Worm (Caenorhabditis elegans): ENCODE data around the gene nhx-4.
A peak's percentile ranks its signal among the peaks of the same experiment; 100 is the strongest.

The nhx-4 gene

DNA sequence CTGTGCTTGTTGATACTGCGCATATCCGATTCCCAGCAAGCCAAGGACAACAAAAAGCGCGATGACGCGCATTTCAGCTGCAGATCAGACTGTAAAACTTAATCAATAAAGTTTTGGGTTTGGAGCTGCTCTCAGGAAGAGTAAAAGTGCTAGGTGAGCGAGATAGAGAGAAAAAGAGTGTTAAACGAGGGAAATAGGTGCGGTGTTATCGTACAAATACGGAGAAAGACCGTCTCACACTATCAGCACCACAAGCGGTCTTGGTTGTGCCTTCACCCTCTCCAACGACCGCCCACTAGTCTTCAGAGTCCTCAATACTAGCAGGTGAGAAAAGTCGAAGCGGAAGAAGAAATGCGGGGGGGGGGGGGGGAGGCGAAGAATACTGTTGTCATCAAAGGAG, 14.5 kb downstream of the nhx-4 start, which contains the start of gene F14B8.5:
Gene F14B8.5, minus strand, starts transcription at position 127 of the 400 bp plus-strand sequence.
- TF ChIP-seq tbx-2 (tag; optimal IDR thresholded peaks at IDR 0.05) (no peak), elt-2 (tag; optimal IDR thresholded peaks at IDR 0.05) (peak; percentile 48), nhr-85 (tag) (peak; percentile 33)

DNA sequence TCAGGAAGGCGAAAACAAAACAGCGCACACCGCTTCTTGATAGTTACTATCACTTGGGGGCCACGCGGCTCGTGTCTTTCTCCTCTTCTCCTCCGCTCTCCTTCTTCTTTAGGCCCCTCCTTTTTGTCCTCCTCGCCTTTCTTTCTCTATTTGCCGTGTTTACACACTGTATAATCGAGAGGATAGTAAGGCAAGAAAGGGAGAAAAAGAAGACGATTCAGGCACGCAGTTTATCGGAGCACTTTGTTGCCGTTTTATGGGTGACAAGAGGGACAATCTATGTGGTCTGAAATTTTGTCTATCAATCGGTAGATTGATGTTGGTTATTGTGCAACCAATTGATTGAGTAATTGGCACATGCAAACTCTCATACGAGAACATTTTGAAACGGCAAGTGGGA, 18.0 kb downstream of the nhx-4 start, which contains the start of gene F14B8.6:
Gene F14B8.6, minus strand, starts transcription at position 292 of the 400 bp plus-strand sequence.
- TF ChIP-seq elt-2 (tag; optimal IDR thresholded peaks at IDR 0.05) (peak; percentile 68), lin-14 (GFP tag; optimal IDR thresholded peaks at IDR 0.05) (no peak), blmp-1 (tag; optimal IDR thresholded peaks at IDR 0.05) (peak; percentile 18), snu-23 (GFP tag; optimal IDR thresholded peaks at IDR 0.05) (no peak), lin-35 (GFP tag; optimal IDR thresholded peaks at IDR 0.05) (peak in 1 of 2 experiments; percentile 33)

DNA sequence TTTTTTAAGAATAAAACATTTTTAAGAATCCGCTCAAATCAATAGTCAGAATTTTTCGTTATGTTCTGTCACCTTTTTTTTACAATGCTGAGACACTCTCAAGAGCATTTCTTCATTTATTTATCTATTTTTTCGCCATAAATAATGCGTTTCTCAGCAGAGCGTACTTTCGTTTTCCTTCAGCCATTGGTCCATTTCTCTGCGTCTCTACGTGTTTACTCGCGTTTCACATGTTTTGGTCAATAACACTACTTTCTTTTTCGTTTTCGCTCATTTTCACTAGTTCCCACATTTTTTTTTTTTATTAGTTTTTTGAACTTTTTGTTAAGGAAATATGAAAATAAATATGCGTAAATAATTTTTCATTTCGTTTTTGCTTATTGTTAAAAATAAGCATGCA, 20.4 kb downstream of the nhx-4 start:
- no peak for TF ChIP-seq nhr-237 (tag; optimal IDR thresholded peaks at IDR 0.05)
- TF ChIP-seq hlh-4 (tag; optimal IDR thresholded peaks at IDR 0.05): no peak
- TF ChIP-seq ceh-8 (GFP tag; optimal IDR thresholded peaks at IDR 0.05): no peak
- TF ChIP-seq lin-35 (GFP tag; optimal IDR thresholded peaks at IDR 0.05): peak; percentile 42 to 64
- TF ChIP-seq nhr-77 (tag; optimal IDR thresholded peaks at IDR 0.05): no peak
- peak; percentile 4 for TF ChIP-seq nhr-47 (tag; optimal IDR thresholded peaks at IDR 0.05)
- no peak for TF ChIP-seq nhr-12 (tag; optimal IDR thresholded peaks at IDR 0.05)
- peak; percentile 42 for TF ChIP-seq tbx-2 (tag; optimal IDR thresholded peaks at IDR 0.05)
- TF ChIP-seq fos-1 (tag; optimal IDR thresholded peaks at IDR 0.05): peak; percentile 26
- no peak for TF ChIP-seq ztf-4 (tag; optimal IDR thresholded peaks at IDR 0.05)
- no peak for TF ChIP-seq C04F5.9 (tag; optimal IDR thresholded peaks at IDR 0.05)
- no peak for TF ChIP-seq sox-4 (tag; optimal IDR thresholded peaks at IDR 0.05)
- TF ChIP-seq xbp-1 (tag; optimal IDR thresholded peaks at IDR 0.05): peak; percentile 67
- peak; percentile 11 for TF ChIP-seq rnt-1 (tag; optimal IDR thresholded peaks at IDR 0.05)
- peak in 1 of 2 experiments; percentile 42 for TF ChIP-seq mdl-1 (tag; optimal IDR thresholded peaks at IDR 0.05)
- TF ChIP-seq elt-2 (tag; optimal IDR thresholded peaks at IDR 0.05): no peak
- peak; percentile 9 for TF ChIP-seq snpc-4 (tag; optimal IDR thresholded peaks at IDR 0.05)
- TF ChIP-seq unc-98 (GFP tag; IDR thresholded peaks at IDR 0.05): no peak
- peak; percentile 74 for TF ChIP-seq mep-1 (tag; optimal IDR thresholded peaks at IDR 0.05)
- TF ChIP-seq F16B12.6 (tag; optimal IDR thresholded peaks at IDR 0.05): no peak
- TF ChIP-seq swsn-7 (tag; optimal IDR thresholded peaks at IDR 0.05): peak; percentile 25
- TF ChIP-seq ztf-11 (tag; optimal IDR thresholded peaks at IDR 0.05): no peak
- no peak for TF ChIP-seq nhr-76 (tag; optimal IDR thresholded peaks at IDR 0.05)
- TF ChIP-seq nhr-84 (tag; optimal IDR thresholded peaks at IDR 0.05): no peak
- no peak for TF ChIP-seq ceh-63 (GFP tag; optimal IDR thresholded peaks at IDR 0.05)
- TF ChIP-seq aly-2 (tag; optimal IDR thresholded peaks at IDR 0.05): no peak
- TF ChIP-seq ets-5 (GFP tag; IDR thresholded peaks at IDR 0.05): no peak
- no peak for TF ChIP-seq zip-4 (GFP tag; optimal IDR thresholded peaks at IDR 0.05)
- TF ChIP-seq nhr-90 (tag; optimal IDR thresholded peaks at IDR 0.05; ENCODE audit: poor library complexity): no peak
- no peak for TF ChIP-seq isw-1 (GFP tag; IDR thresholded peaks at IDR 0.05)
- TF ChIP-seq pax-3 (tag; optimal IDR thresholded peaks at IDR 0.05): no peak
- TF ChIP-seq lin-13 (GFP tag; optimal IDR thresholded peaks at IDR 0.05): peak; percentile 16
- TF ChIP-seq ceh-88 (GFP tag; IDR thresholded peaks at IDR 0.05): no peak
- TF ChIP-seq lin-15B (tag; optimal IDR thresholded peaks at IDR 0.05): peak; percentile 45
- no peak for TF ChIP-seq zag-1 (tag; optimal IDR thresholded peaks at IDR 0.05)
- TF ChIP-seq C16A3.4 (tag; optimal IDR thresholded peaks at IDR 0.05): peak; percentile 19
- TF ChIP-seq nhr-28 (tag; optimal IDR thresholded peaks at IDR 0.05): no peak
- no peak for TF ChIP-seq jun-1 (tag; optimal IDR thresholded peaks at IDR 0.05)
- TF ChIP-seq snu-23 (GFP tag; optimal IDR thresholded peaks at IDR 0.05): peak; percentile 66
- no peak for TF ChIP-seq unc-62 (GFP tag; optimal IDR thresholded peaks at IDR 0.05)
- TF ChIP-seq tlp-1 (tag; optimal IDR thresholded peaks at IDR 0.05): no peak
- peak; percentile 29 for TF ChIP-seq unc-86 (tag; optimal IDR thresholded peaks at IDR 0.05)
- TF ChIP-seq egl-13 (tag; optimal IDR thresholded peaks at IDR 0.05): no peak
- TF ChIP-seq ceh-82 (tag; optimal IDR thresholded peaks at IDR 0.05): peak in 1 of 3 experiments; percentile 11
- TF ChIP-seq dsc-1 (tag; optimal IDR thresholded peaks at IDR 0.05): no peak
- TF ChIP-seq dpl-1 (GFP tag; optimal IDR thresholded peaks at IDR 0.05): peak; percentile 2 to 34 (median 23)

Measured in whole organism, L1 larva.